Worm (Caenorhabditis elegans) whole organism, midembryonic: Measurements from ENCODE around the gene srh-180.

Experiments
- T22C8.4 ChIP-seq: fragments of 200-800 bp; sonication (Bioruptor generic); IDR thresholded peaks from 2 replicates; pipeline ENCODE4 v1.3.6; 2022; ENCODE audit warnings: missing genetic modification characterization, missing compliant biosample characterization
- cog-1 ChIP-seq: sonication (generic microtip); optimal IDR thresholded peaks from 2 replicates; lab custom pipeline; 2016; ENCODE audit warnings: missing genetic modification characterization, missing compliant biosample characterization
- klf-2 ChIP-seq: fragments of 200-800 bp; sonication (Bioruptor generic); conservative IDR thresholded peaks from 2 replicates; pipeline ENCODE4 v1.3.6; 2022; ENCODE audit warnings: missing genetic modification reagents, missing genetic modification characterization, missing compliant biosample characterization
- tab-1 ChIP-seq: fragments of 200-800 bp; sonication (Bioruptor generic); IDR thresholded peaks from 2 replicates; pipeline ENCODE4 v1.3.6; 2022; ENCODE audit warnings: missing genetic modification characterization, missing compliant biosample characterization
- ztf-29 ChIP-seq: fragments of 200-800 bp; sonication (Bioruptor generic); IDR thresholded peaks from 2 replicates; pipeline ENCODE4 v1.3.6; 2022; ENCODE audit warnings: missing genetic modification reagents, missing genetic modification characterization, missing compliant biosample characterization

DNA sequence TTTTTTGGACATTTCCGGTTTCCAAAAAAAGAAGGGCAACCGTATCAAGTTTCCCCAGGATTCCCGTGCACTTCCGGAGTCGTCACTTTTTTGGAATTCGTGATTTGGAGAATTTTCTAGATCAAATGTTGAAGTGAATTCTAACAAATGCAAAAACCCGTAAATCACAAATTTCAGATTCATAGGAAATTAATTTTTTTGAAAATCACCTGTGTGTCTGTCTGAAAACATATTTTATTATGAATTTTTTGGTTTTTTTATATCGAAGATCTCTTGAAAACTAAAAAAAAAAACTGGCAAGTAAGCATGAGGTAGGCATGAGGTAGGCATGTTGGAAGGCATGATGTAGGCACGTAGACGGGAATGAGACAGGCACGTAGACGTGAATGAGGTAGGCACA lies 32.7 kb downstream of the srh-180 start:
- TF ChIP-seq cog-1 (tag; lab: Kevin White, UChicago) = no peak
- TF ChIP-seq ztf-29 (GFP tag; lab: Robert Waterston, UW) = no peak
- no peak for TF ChIP-seq T22C8.4
- no peak for TF ChIP-seq klf-2 (GFP tag; lab: Robert Waterston, UW)
- no peak for TF ChIP-seq tab-1 (GFP tag; lab: Robert Waterston, UW)
